Fruit fly (Drosophila melanogaster) whole organism, embryonic: ENCODE measurements around the gene kni.
A peak's percentile ranks its signal among the peaks of the same experiment; 100 is the strongest.

Experiments used
- Bdp1 ChIP-seq: fragments of 200-800 bp; sonication (Bioruptor generic); optimal IDR thresholded peaks from 3 replicates; lab custom pipeline; 2016; ENCODE audit warnings: missing biosample characterization, missing genetic modification characterization
- Bteb2 ChIP-seq: fragments of 200-800 bp; sonication (Bioruptor generic); optimal IDR thresholded peaks from 2 replicates; lab custom pipeline; 2016; ENCODE audit warnings: missing biosample characterization, missing genetic modification characterization
- CG10431 ChIP-seq: fragments of 200-800 bp; sonication (Bioruptor generic); optimal IDR thresholded peaks from 3 replicates; lab custom pipeline; 2018; ENCODE audit warnings: missing biosample characterization, mild to moderate bottlenecking, missing genetic modification characterization
- CG11504 ChIP-seq: fragments of 200-800 bp; sonication (Bioruptor generic); optimal IDR thresholded peaks from 3 replicates; lab custom pipeline; 2019; ENCODE audit warnings: missing biosample characterization, mild to moderate bottlenecking, missing genetic modification characterization, moderate library complexity
- CG12155 ChIP-seq: fragments of 200-800 bp; sonication (Bioruptor generic); optimal IDR thresholded peaks from 3 replicates; lab custom pipeline; 2016; ENCODE audit warnings: missing biosample characterization, missing genetic modification characterization
- CG12744 ChIP-seq: fragments of 200-800 bp; sonication (Bioruptor generic); optimal IDR thresholded peaks from 2 replicates; lab custom pipeline; 2016; ENCODE audit warnings: missing biosample characterization, missing genetic modification characterization
- CG12942 ChIP-seq: fragments of 200-800 bp; sonication (Bioruptor generic); optimal IDR thresholded peaks from 3 replicates; lab custom pipeline; 2016; ENCODE audit warnings: missing biosample characterization, missing genetic modification characterization
- CG14667 ChIP-seq: fragments of 200-800 bp; sonication (Bioruptor generic); IDR thresholded peaks from 2 replicates; pipeline ENCODE4 v1.3.6; 2022; ENCODE audit warnings: missing biosample characterization, missing genetic modification characterization
- CG1832 ChIP-seq: fragments of 200-800 bp; sonication (Bioruptor generic); optimal IDR thresholded peaks from 2 replicates; lab custom pipeline; 2017; ENCODE audit warnings: missing biosample characterization, mild to moderate bottlenecking, missing genetic modification characterization, inconsistent platforms
- CG33213 ChIP-seq: fragments of 200-800 bp; sonication (Bioruptor generic); optimal IDR thresholded peaks from 3 replicates; lab custom pipeline; 2016; ENCODE audit warnings: missing biosample characterization, missing genetic modification characterization
- CG34422 ChIP-seq: fragments of 200-800 bp; sonication (Bioruptor generic); IDR thresholded peaks from 3 replicates; pipeline ENCODE4 v1.3.6; 2022; ENCODE audit warnings: missing biosample characterization, missing genetic modification characterization
- CG3726 ChIP-seq: fragments of 200-800 bp; sonication (Bioruptor generic); IDR thresholded peaks from 3 replicates; pipeline ENCODE4, ENCODE4 v1.3.6; 2022; ENCODE audit warnings: missing biosample characterization, missing genetic modification characterization
- CG4617 ChIP-seq: fragments of 200-800 bp; sonication (Bioruptor generic); optimal IDR thresholded peaks from 3 replicates; lab custom pipeline; 2016; ENCODE audit warnings: missing biosample characterization, missing genetic modification characterization, borderline replicate concordance
- CG7357 ChIP-seq: fragments of 200-800 bp; sonication (Bioruptor generic); IDR thresholded peaks from 3 replicates; pipeline ENCODE4 v1.3.6; 2022; ENCODE audit warnings: missing biosample characterization, missing genetic modification characterization
- CG9609 ChIP-seq: fragments of 200-800 bp; sonication (Bioruptor generic); optimal IDR thresholded peaks from 3 replicates; lab custom pipeline; 2016; ENCODE audit warnings: missing biosample characterization, missing genetic modification characterization
- CG9817 ChIP-seq: fragments of 200-800 bp; sonication (Bioruptor generic); optimal IDR thresholded peaks from 2 replicates; lab custom pipeline; 2018; ENCODE audit warnings: missing biosample characterization, mild to moderate bottlenecking, missing genetic modification characterization, moderate library complexity
- CG9932 ChIP-seq: fragments of 200-800 bp; sonication (Bioruptor generic); IDR thresholded peaks from 2 replicates; pipeline ENCODE4 v1.3.6; 2022; ENCODE audit warnings: missing biosample characterization, missing genetic modification characterization
- Camta ChIP-seq: fragments of 200-800 bp; sonication (Bioruptor generic); optimal IDR thresholded peaks from 2 replicates; lab custom pipeline; 2016; ENCODE audit warnings: missing biosample characterization, missing genetic modification characterization
- Dbx ChIP-seq: fragments of 200-800 bp; sonication (Bioruptor generic); IDR thresholded peaks from 3 replicates; pipeline ENCODE4 v1.3.6; 2022; ENCODE audit warnings: missing biosample characterization, missing genetic modification characterization
- Dek ChIP-seq: fragments of 200-800 bp; sonication (Bioruptor generic); optimal IDR thresholded peaks from 3 replicates; lab custom pipeline; 2019; ENCODE audit warnings: missing biosample characterization, mild to moderate bottlenecking, missing genetic modification characterization, moderate library complexity
- Dip2 ChIP-seq: fragments of 200-800 bp; sonication (Bioruptor generic); IDR thresholded peaks from 2 replicates; pipeline ENCODE4 v1.3.6; 2022; ENCODE audit warnings: missing biosample characterization, missing genetic modification characterization
- Dip3 ChIP-seq: fragments of 200-800 bp; sonication (Bioruptor generic); optimal IDR thresholded peaks from 3 replicates; lab custom pipeline; 2016; ENCODE audit warnings: missing biosample characterization, missing genetic modification characterization
- Hand ChIP-seq: fragments of 200-800 bp; sonication (Bioruptor generic); optimal IDR thresholded peaks from 2 replicates; lab custom pipeline; 2017; ENCODE audit warnings: mild to moderate bottlenecking, missing biosample characterization, missing genetic modification reagents, missing genetic modification characterization
- Hey ChIP-seq: fragments of 200-800 bp; sonication (Bioruptor generic); optimal IDR thresholded peaks from 3 replicates; lab custom pipeline; 2018; ENCODE audit warnings: missing biosample characterization, mild to moderate bottlenecking, missing genetic modification characterization
- Lim3 ChIP-seq: fragments of 200-800 bp; sonication (Bioruptor generic); IDR thresholded peaks from 2 replicates; pipeline ENCODE4 v1.3.6; 2022; ENCODE audit warnings: missing biosample characterization, missing genetic modification characterization
- Med ChIP-seq: fragments of 200-800 bp; sonication (Bioruptor generic); peaks from one replicate; lab custom pipeline; 2016; ENCODE audit warnings: missing biosample characterization, missing genetic modification characterization, mild to moderate bottlenecking, inconsistent platforms, moderate library complexity
- Mrtf ChIP-seq: fragments of 200-800 bp; sonication (Bioruptor generic); IDR thresholded peaks from 3 replicates; pipeline ENCODE4 v1.3.6; 2022; ENCODE audit warnings: missing biosample characterization, missing genetic modification characterization
- PHDP ChIP-seq: fragments of 200-800 bp; sonication (Bioruptor generic); optimal IDR thresholded peaks from 3 replicates; lab custom pipeline; 2018; ENCODE audit warnings: missing biosample characterization, mild to moderate bottlenecking, missing genetic modification characterization, moderate library complexity
- Rfx ChIP-seq: fragments of 200-800 bp; sonication (Bioruptor generic); IDR thresholded peaks from 2 replicates; pipeline ENCODE4 v1.3.6; 2022; ENCODE audit warnings: missing biosample characterization, missing genetic modification characterization
- aop ChIP-seq: fragments of 200-800 bp; sonication (Bioruptor generic); IDR thresholded peaks from 2 replicates; pipeline ENCODE4 v1.3.6; 2022; ENCODE audit warnings: missing biosample characterization, missing genetic modification characterization
- cato ChIP-seq: fragments of 200-800 bp; sonication (Bioruptor generic); optimal IDR thresholded peaks from 2 replicates; lab custom pipeline; 2016; ENCODE audit warnings: missing biosample characterization, missing genetic modification characterization, borderline replicate concordance
- danr ChIP-seq: fragments of 200-800 bp; sonication (Bioruptor generic); IDR thresholded peaks from 2 replicates; pipeline ENCODE4 v1.3.6; 2022; ENCODE audit warnings: missing biosample characterization, missing genetic modification characterization
- ems ChIP-seq: fragments of 200-800 bp; sonication (Bioruptor generic); optimal IDR thresholded peaks from 3 replicates; lab custom pipeline; 2016; ENCODE audit warnings: missing biosample characterization, missing genetic modification characterization
- grau ChIP-seq: fragments of 200-800 bp; optimal IDR thresholded peaks from 3 replicates; lab custom pipeline; 2019; ENCODE audit warnings: missing biosample characterization, mild to moderate bottlenecking, missing genetic modification characterization, moderate library complexity
- grn ChIP-seq: fragments of 200-800 bp; sonication (Bioruptor generic); optimal IDR thresholded peaks from 3 replicates; lab custom pipeline; 2017; ENCODE audit warnings: missing biosample characterization, missing genetic modification characterization
- gt ChIP-seq: fragments of 200-800 bp; sonication (Bioruptor generic); IDR thresholded peaks from 2 replicates; pipeline ENCODE4 v1.3.6; 2022; ENCODE audit warnings: missing biosample characterization, missing genetic modification characterization
- hb ChIP-seq: fragments of 200-800 bp; sonication (Bioruptor generic); IDR thresholded peaks from 3 replicates; pipeline ENCODE4 v1.3.6; 2022; ENCODE audit warnings: missing biosample characterization, missing genetic modification characterization; ENCODE audit not compliant: partially characterized antibody
- hbn ChIP-seq: fragments of 200-800 bp; sonication (Bioruptor generic); IDR thresholded peaks from 2 replicates; pipeline ENCODE4 v1.3.6; 2022; ENCODE audit warnings: missing biosample characterization, missing genetic modification characterization; ENCODE audit not compliant: partially characterized antibody
- lov ChIP-seq, 2 experiments: fragments of 200-800 bp in 1 of 2; fragments of >200 bp in 1 of 2; sonication (Bioruptor generic) in 1 of 2; IDR thresholded peaks in 1 of 2; optimal IDR thresholded peaks in 1 of 2; 2 replicates in 1 of 2; 3 replicates in 1 of 2; pipeline versions ENCODE4 v1.3.6 to Lab custom; 2017 to 2022; ENCODE audit warnings: missing biosample characterization in 1 of 2, missing genetic modification characterization in 1 of 2
- nerfin-2 ChIP-seq: fragments of 200-800 bp; sonication (Bioruptor generic); IDR thresholded peaks from 2 replicates; pipeline ENCODE4 v1.3.6; 2022; ENCODE audit warnings: missing biosample characterization, missing genetic modification characterization; ENCODE audit not compliant: partially characterized antibody
- org-1 ChIP-seq: fragments of 200-800 bp; sonication (Bioruptor generic); optimal IDR thresholded peaks from 2 replicates; lab custom pipeline; 2017; ENCODE audit warnings: missing biosample characterization, missing genetic modification characterization
- otp ChIP-seq: fragments of 200-800 bp; sonication (Bioruptor generic); IDR thresholded peaks from 3 replicates; pipeline ENCODE4, ENCODE4 v1.3.6; 2022; ENCODE audit warnings: missing biosample characterization, missing genetic modification characterization
- pfk ChIP-seq: fragments of 200-800 bp; sonication (Bioruptor generic); optimal IDR thresholded peaks from 2 replicates; lab custom pipeline; 2018; ENCODE audit warnings: missing biosample characterization, mild to moderate bottlenecking, missing genetic modification characterization, moderate library complexity
- pzg ChIP-seq: fragments of 200-800 bp; sonication (Bioruptor generic); optimal IDR thresholded peaks from 3 replicates; lab custom pipeline; 2018; ENCODE audit warnings: missing biosample characterization, mild to moderate bottlenecking, missing genetic modification characterization, moderate library complexity
- schlank ChIP-seq: fragments of 200-800 bp; sonication (Bioruptor generic); optimal IDR thresholded peaks from 2 replicates; lab custom pipeline; 2018; ENCODE audit warnings: missing biosample characterization, mild to moderate bottlenecking, missing genetic modification characterization
- shn ChIP-seq: fragments of 200-800 bp; sonication (Bioruptor generic); optimal IDR thresholded peaks from 3 replicates; lab custom pipeline; 2016; ENCODE audit warnings: missing biosample characterization, missing genetic modification characterization
- sqz ChIP-seq: fragments of 200-800 bp; sonication (Bioruptor generic); optimal IDR thresholded peaks from 3 replicates; lab custom pipeline; 2018; ENCODE audit warnings: missing biosample characterization, mild to moderate bottlenecking, missing genetic modification characterization
- trem ChIP-seq: fragments of 200-800 bp; optimal IDR thresholded peaks from 3 replicates; lab custom pipeline; 2019; ENCODE audit warnings: missing biosample characterization, mild to moderate bottlenecking, missing genetic modification characterization, moderate library complexity
- ttk ChIP-seq: fragments of 200-800 bp; sonication (Bioruptor generic); IDR thresholded peaks from 2 replicates; pipeline ENCODE4 v2.1.2; 2022; ENCODE audit warnings: missing biosample characterization, missing genetic modification characterization
- wor ChIP-seq: fragments of 200-800 bp; sonication (Bioruptor generic); IDR thresholded peaks from 2 replicates; pipeline ENCODE4 v1.3.6; 2022; ENCODE audit warnings: missing biosample characterization, missing genetic modification characterization
- zfh1 ChIP-seq: fragments of 200-800 bp; sonication (Bioruptor generic); IDR thresholded peaks from 3 replicates; pipeline ENCODE4 v1.3.6; 2022; ENCODE audit warnings: missing biosample characterization, missing genetic modification characterization

Gene kni

dm6 chr3L:20711397-20711796 is 16.2 kb upstream of the kni start (continued):
- TF ChIP-seq cato (GFP tag; lab: Kevin White, UChicago) (peak; percentile 17), PHDP (tag; lab: Kevin White, UChicago) (peak; percentile 73), zfh1 (GFP tag; lab: Robert Waterston, UW) (peak; percentile 30; the same call in 1 of the 3 replicates), wor (GFP tag; lab: Robert Waterston, UW) (peak; percentile 28; the same call in 1 of the 2 replicates), ems (peak; percentile 30), hbn (no peak), nerfin-2 (GFP tag; lab: Robert Waterston, UW) (no peak), CG12744 (GFP tag; lab: Kevin White, UChicago) (no peak), lov (optimal IDR thresholded peaks at IDR 0.05; lab: Kevin White, UChicago) (no peak), lov (GFP tag; IDR thresholded peaks at IDR 0.05; lab: Robert Waterston, UW) (no peak), ttk (GFP tag; lab: Robert Waterston, UW) (no peak), CG1832 (GFP tag; lab: Kevin White, UChicago) (no peak), Bdp1 (peak; percentile 24), Dek (peak; percentile 63), Rfx (GFP tag; lab: Robert Waterston, UW) (peak; percentile 81), Lim3 (GFP tag; lab: Robert Waterston, UW) (no peak), CG14667 (GFP tag; lab: Robert Waterston, UW) (no peak), pzg (no peak), grn (no peak), Camta (GFP tag; lab: Kevin White, UChicago) (peak; percentile 45), hb (no peak), CG4617 (peak; percentile 11), Med (GFP tag; lab: Kevin White, UChicago) (peak; percentile 95), org-1 (no peak), gt (GFP tag; lab: Robert Waterston, UW) (no peak), CG33213 (peak; percentile 77), CG9609 (GFP tag; lab: Kevin White, UChicago) (peak; percentile 28), CG7357 (GFP tag; lab: Robert Waterston, UW) (no peak), CG10431 (GFP tag; lab: Kevin White, UChicago) (peak; percentile 26), aop (GFP tag; lab: Robert Waterston, UW) (no peak), Mrtf (no peak), Dbx (GFP tag; lab: Robert Waterston, UW) (peak; percentile 53; the same call in 2 of the 3 replicates), CG3726 (GFP tag; lab: Robert Waterston, UW) (no peak), shn (GFP tag; lab: Kevin White, UChicago) (peak; percentile 59), Dip3 (no peak), grau (tag; lab: Kevin White, UChicago) (peak; percentile 60), CG34422 (GFP tag; lab: Robert Waterston, UW) (no peak), Dip2 (GFP tag; lab: Robert Waterston, UW) (no peak), CG11504 (tag; lab: Kevin White, UChicago) (peak; percentile 63), trem (peak; percentile 41), Hey (tag; lab: Kevin White, UChicago) (no peak), Hand (no peak), CG9932 (GFP tag; lab: Robert Waterston, UW) (peak; percentile 60), otp (GFP tag; lab: Robert Waterston, UW) (no peak), sqz (peak; percentile 16), danr (GFP tag; lab: Robert Waterston, UW) (no peak), pfk (GFP tag; lab: Kevin White, UChicago) (no peak), CG12155 (GFP tag; lab: Kevin White, UChicago) (peak; percentile 27), schlank (tag; lab: Kevin White, UChicago) (peak; percentile 9), CG12942 (GFP tag; lab: Kevin White, UChicago) (peak; percentile 14), Bteb2 (GFP tag; lab: Kevin White, UChicago) (peak; percentile 48), CG9817 (tag; lab: Kevin White, UChicago) (peak; percentile 63)
